Fruit fly (Drosophila melanogaster) Kc167 (cell line): Measurements from ENCODE around the gene Ir94a.

Experiments
- Myc ChIP-seq: fragments of >200 bp; optimal IDR thresholded peaks from 2 replicates; lab custom pipeline; 2017; ENCODE audit warnings: missing external identifiers
- Sin3A ChIP-seq: fragments of >200 bp; optimal IDR thresholded peaks from 2 replicates; lab custom pipeline; 2018; ENCODE audit warnings: missing external identifiers
- h ChIP-seq: fragments of >200 bp; optimal IDR thresholded peaks from 3 replicates; lab custom pipeline; 2018; ENCODE audit warnings: missing external identifiers
- insv ChIP-seq: fragments of >200 bp; optimal IDR thresholded peaks from 3 replicates; lab custom pipeline; 2018; ENCODE audit warnings: missing external identifiers
- psq ChIP-seq: fragments of >200 bp; optimal IDR thresholded peaks from 2 replicates; lab custom pipeline; 2017; ENCODE audit warnings: missing external identifiers
- ttk ChIP-seq: sonication (Bioruptor generic); optimal IDR thresholded peaks from 2 replicates; lab custom pipeline; 2017; ENCODE audit warnings: missing external identifiers

DNA sequence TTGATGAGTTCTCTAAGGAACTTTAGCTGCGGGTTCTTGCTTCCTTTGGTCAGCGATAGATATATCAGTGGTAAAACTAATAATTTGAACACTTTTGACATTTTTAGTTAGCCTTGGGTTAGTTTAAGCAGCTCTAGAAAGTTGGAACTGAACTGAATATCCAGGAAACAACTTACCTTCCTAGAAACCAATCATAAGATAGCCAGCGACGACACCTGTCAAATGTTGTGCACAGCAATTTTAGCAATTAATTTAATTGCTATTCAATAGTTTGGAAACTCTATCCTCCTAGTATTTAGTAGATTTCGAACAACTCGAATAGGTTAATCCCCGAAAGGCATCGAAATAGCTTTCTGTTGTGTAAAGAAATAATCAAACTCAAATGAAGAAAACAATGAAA, 6.1 kb downstream of the Ir94a start, which contains the start of gene Ir94c:
- TF ChIP-seq Sin3A (no peak), psq (lab: Kevin White, UChicago) (no peak), h (no peak), Myc (lab: Kevin White, UChicago) (no peak), insv (lab: Kevin White, UChicago) (no peak), ttk (lab: Kevin White, UChicago) (no peak)
